Worm (Caenorhabditis elegans): ENCODE measurements around the gene F26F12.5.

ce11 chrV:5880064-5880463 is 15.1 kb upstream of the F26F12.5 start, which contains the start of gene C02G6.3:
- TF ChIP-seq klf-2 (GFP tag; conservative IDR thresholded peaks at IDR 0.05) (no peak), flt-1 (GFP tag; IDR thresholded peaks at IDR 0.05) (no peak), cog-1 (tag; optimal IDR thresholded peaks at IDR 0.05) (no peak), ref-1 (GFP tag; conservative IDR thresholded peaks at IDR 0.05) (no peak), ztf-29 (GFP tag; IDR thresholded peaks at IDR 0.05) (no peak)
